Fruit fly (Drosophila melanogaster): ENCODE data around the gene spo.

spo gene

dm6 chr3L:5609493-5609892, 17.1 kb upstream of the spo start:
- no peak for TF ChIP-seq EcR (GFP tag; optimal IDR thresholded peaks at IDR 0.05)
- TF ChIP-seq pan (optimal IDR thresholded peaks at IDR 0.05), result no peak
- TF ChIP-seq psq (optimal IDR thresholded peaks at IDR 0.05), result no peak
- no peak for TF ChIP-seq CG8478 (optimal IDR thresholded peaks at IDR 0.05)
- TF ChIP-seq Dll (optimal IDR thresholded peaks at IDR 0.05), result no peak
- no peak for TF ChIP-seq usp (GFP tag; optimal IDR thresholded peaks at IDR 0.05)

- TF ChIP-seq Dll (optimal IDR thresholded peaks at IDR 0.05), result no peak
- TF ChIP-seq psq (optimal IDR thresholded peaks at IDR 0.05), result no peak
- TF ChIP-seq pan (optimal IDR thresholded peaks at IDR 0.05), result no peak
- TF ChIP-seq CG8478 (optimal IDR thresholded peaks at IDR 0.05), result no peak
- no peak for TF ChIP-seq EcR (GFP tag; optimal IDR thresholded peaks at IDR 0.05)
- TF ChIP-seq usp (GFP tag; optimal IDR thresholded peaks at IDR 0.05), result no peak
These were observed 16.5 kb upstream of the spo start for dm6 chr3L:5608786-5609370.

- TF ChIP-seq usp (GFP tag; optimal IDR thresholded peaks at IDR 0.05) (no peak), EcR (GFP tag; optimal IDR thresholded peaks at IDR 0.05) (no peak), psq (optimal IDR thresholded peaks at IDR 0.05) (no peak), Dll (optimal IDR thresholded peaks at IDR 0.05) (no peak), CG8478 (optimal IDR thresholded peaks at IDR 0.05) (no peak), pan (optimal IDR thresholded peaks at IDR 0.05) (no peak)
These were observed 15.8 kb upstream of the spo start, which contains the start of gene Eaf6 for dm6 chr3L:5608128-5608527. Gene Eaf6, minus strand, starts transcription at chr3L:5608300.

dm6 chr3L:5604490-5604889, 12.1 kb upstream of the spo start, which contains the start of gene mthl2:
Gene mthl2, plus strand, starts transcription at chr3L:5604790.
- TF ChIP-seq Dll (optimal IDR thresholded peaks at IDR 0.05), result no peak
- no peak for TF ChIP-seq CG8478 (optimal IDR thresholded peaks at IDR 0.05)
- TF ChIP-seq usp (GFP tag; optimal IDR thresholded peaks at IDR 0.05), result no peak
- no peak for TF ChIP-seq psq (optimal IDR thresholded peaks at IDR 0.05)
- TF ChIP-seq EcR (GFP tag; optimal IDR thresholded peaks at IDR 0.05), result no peak
- no peak for TF ChIP-seq pan (optimal IDR thresholded peaks at IDR 0.05)

dm6 chr3L:5603860-5604415, 11.6 kb upstream of the spo start, which contains the start of gene TM9SF3:
Gene TM9SF3, minus strand, starts transcription at chr3L:5603979.
- TF ChIP-seq EcR (GFP tag; optimal IDR thresholded peaks at IDR 0.05) (no peak), Dll (optimal IDR thresholded peaks at IDR 0.05) (no peak), CG8478 (optimal IDR thresholded peaks at IDR 0.05) (no peak)

dm6 chr3L:5599592-5599991, 7.2 kb upstream of the spo start, which contains the start of gene CG10591:
Gene CG10591, minus strand, starts transcription at chr3L:5599692.
- TF ChIP-seq CG8478 (optimal IDR thresholded peaks at IDR 0.05), result no peak
- TF ChIP-seq pan (optimal IDR thresholded peaks at IDR 0.05), result no peak

dm6 chr3L:5594853-5595593, 2.7 kb upstream of the spo start, which contains the start of the genes Alp10 and Alp9:
Gene Alp10, minus strand, starts transcription at chr3L:5595272.
Gene Alp9, plus strand, starts transcription at chr3L:5595542.
- TF ChIP-seq CG8478 (optimal IDR thresholded peaks at IDR 0.05) (no peak), usp (GFP tag; optimal IDR thresholded peaks at IDR 0.05) (no peak), psq (optimal IDR thresholded peaks at IDR 0.05) (no peak)

- TF ChIP-seq pan (optimal IDR thresholded peaks at IDR 0.05) (no peak), psq (optimal IDR thresholded peaks at IDR 0.05) (no peak), EcR (GFP tag; optimal IDR thresholded peaks at IDR 0.05) (no peak), CG8478 (optimal IDR thresholded peaks at IDR 0.05) (no peak), usp (GFP tag; optimal IDR thresholded peaks at IDR 0.05) (no peak), Dll (optimal IDR thresholded peaks at IDR 0.05) (no peak)
These were observed 1.9 kb upstream of the spo start for dm6 chr3L:5594163-5594715.

- TF ChIP-seq CG8478 (optimal IDR thresholded peaks at IDR 0.05) (no peak), EcR (GFP tag; optimal IDR thresholded peaks at IDR 0.05) (no peak), usp (GFP tag; optimal IDR thresholded peaks at IDR 0.05) (no peak), pan (optimal IDR thresholded peaks at IDR 0.05) (no peak), psq (optimal IDR thresholded peaks at IDR 0.05) (no peak), Dll (optimal IDR thresholded peaks at IDR 0.05) (no peak)
These were observed 9.1 kb downstream of the spo start for dm6 chr3L:5583295-5583707.

- TF ChIP-seq psq (optimal IDR thresholded peaks at IDR 0.05), result no peak
- no peak for TF ChIP-seq EcR (GFP tag; optimal IDR thresholded peaks at IDR 0.05)
- no peak for TF ChIP-seq CG8478 (optimal IDR thresholded peaks at IDR 0.05)
- TF ChIP-seq usp (GFP tag; optimal IDR thresholded peaks at IDR 0.05), result no peak
These were observed 10.8 kb downstream of the spo start for dm6 chr3L:5581542-5581941.

- TF ChIP-seq CG8478 (optimal IDR thresholded peaks at IDR 0.05) (no peak), psq (optimal IDR thresholded peaks at IDR 0.05) (no peak), usp (GFP tag; optimal IDR thresholded peaks at IDR 0.05) (no peak), Dll (optimal IDR thresholded peaks at IDR 0.05) (no peak), pan (optimal IDR thresholded peaks at IDR 0.05) (no peak), EcR (GFP tag; optimal IDR thresholded peaks at IDR 0.05) (no peak)
These were observed 11.8 kb downstream of the spo start for dm6 chr3L:5580490-5581116.

dm6 chr3L:5579762-5580161, 12.6 kb downstream of the spo start:
- TF ChIP-seq EcR (GFP tag; optimal IDR thresholded peaks at IDR 0.05) (no peak), Dll (optimal IDR thresholded peaks at IDR 0.05) (no peak), CG8478 (optimal IDR thresholded peaks at IDR 0.05) (no peak), pan (optimal IDR thresholded peaks at IDR 0.05) (no peak), usp (GFP tag; optimal IDR thresholded peaks at IDR 0.05) (no peak), psq (optimal IDR thresholded peaks at IDR 0.05) (no peak)
